Worm (Caenorhabditis elegans) whole organism, young adult: Measurements from ENCODE around the gene F21C10.7.
A peak's percentile ranks its signal among the peaks of the same experiment; 100 is the strongest.

Source experiments
- B0336.3 ChIP-seq: fragments of 200-800 bp; sonication (Bioruptor generic); IDR thresholded peaks from 2 replicates; pipeline ENCODE4 v1.3.6; 2022; ENCODE audit warnings: missing genetic modification characterization, missing compliant biosample characterization
- C06A6.2 ChIP-seq: fragments of 200-800 bp; sonication (Bioruptor generic); conservative IDR thresholded peaks from 2 replicates; pipeline ENCODE4 v1.3.6; 2022; ENCODE audit warnings: missing genetic modification characterization, missing compliant biosample characterization
- F10E7.11 ChIP-seq: sonication (generic microtip); optimal IDR thresholded peaks from 2 replicates; lab custom pipeline; 2017; ENCODE audit warnings: mild to moderate bottlenecking, missing genetic modification characterization, moderate library complexity, missing compliant biosample characterization
- F22D6.2 ChIP-seq: sonication (generic microtip); optimal IDR thresholded peaks from 2 replicates; lab custom pipeline; 2016; ENCODE audit warnings: mild to moderate bottlenecking, missing genetic modification characterization, missing compliant biosample characterization
- F39B2.1 ChIP-seq: fragments of 200-800 bp; sonication (Bioruptor generic); IDR thresholded peaks from 2 replicates; pipeline ENCODE4 v1.3.6; 2022; ENCODE audit warnings: missing genetic modification reagents, missing genetic modification characterization, missing compliant biosample characterization
- F49E8.2 ChIP-seq: sonication (generic microtip); optimal IDR thresholded peaks from 3 replicates; lab custom pipeline; 2017; ENCODE audit warnings: missing genetic modification characterization, mild to moderate bottlenecking, missing compliant biosample characterization, antibody characterized with exemption, moderate library complexity; ENCODE audit not compliant: insufficient read depth
- F55B11.4 ChIP-seq: sonication (generic microtip); optimal IDR thresholded peaks from 2 replicates; lab custom pipeline; 2016; ENCODE audit warnings: missing compliant biosample characterization, missing genetic modification characterization, borderline replicate concordance; ENCODE audit not compliant: insufficient read depth
- T07F8.4 ChIP-seq: sonication (generic microtip); optimal IDR thresholded peaks from 2 replicates; lab custom pipeline; 2016; ENCODE audit warnings: mild to moderate bottlenecking, missing genetic modification characterization, moderate library complexity, missing compliant biosample characterization
- T26A5.8 ChIP-seq: sonication (generic microtip); optimal IDR thresholded peaks from 2 replicates; lab custom pipeline; 2016; ENCODE audit warnings: missing genetic modification characterization, missing compliant biosample characterization
- Y53F4B.3 ChIP-seq: fragments of 200-800 bp; sonication (Bioruptor generic); IDR thresholded peaks from 2 replicates; pipeline ENCODE4 v1.3.6; 2022; ENCODE audit warnings: missing genetic modification reagents, missing genetic modification characterization, missing compliant biosample characterization
- ZK185.1 ChIP-seq: sonication (generic microtip); optimal IDR thresholded peaks from 2 replicates; lab custom pipeline; 2016; ENCODE audit warnings: mild to moderate bottlenecking, missing genetic modification characterization, missing compliant biosample characterization; ENCODE audit not compliant: poor library complexity, severe bottlenecking
- atf-7 ChIP-seq: sonication (generic microtip); optimal IDR thresholded peaks from 2 replicates; lab custom pipeline; 2017; ENCODE audit warnings: mild to moderate bottlenecking, missing genetic modification characterization, missing compliant biosample characterization
- athp-1 ChIP-seq: sonication (generic microtip); optimal IDR thresholded peaks from 2 replicates; lab custom pipeline; 2017; ENCODE audit warnings: mild to moderate bottlenecking, missing genetic modification characterization, missing compliant biosample characterization
- attf-5 ChIP-seq: fragments of 200-800 bp; sonication (Bioruptor generic); optimal IDR thresholded peaks from 2 replicates; lab custom pipeline; 2018; ENCODE audit warnings: mild to moderate bottlenecking, missing genetic modification characterization, missing compliant biosample characterization
- bed-1 ChIP-seq: fragments of 200-800 bp; sonication (Bioruptor generic); IDR thresholded peaks from 2 replicates; pipeline ENCODE4 v1.3.6; 2022; ENCODE audit warnings: missing genetic modification reagents, missing genetic modification characterization, missing compliant biosample characterization
- bed-2 ChIP-seq: fragments of 200-800 bp; sonication (Bioruptor generic); IDR thresholded peaks from 2 replicates; pipeline ENCODE4 v1.3.6; 2022; ENCODE audit warnings: missing genetic modification reagents, missing genetic modification characterization, missing compliant biosample characterization
- cebp-1 ChIP-seq, 2 experiments: fragments of 200-800 bp in 1 of 2; sonication (Bioruptor generic) in 1 of 2; sonication (generic microtip) in 1 of 2; IDR thresholded peaks in 1 of 2; optimal IDR thresholded peaks in 1 of 2; 2 replicates each; pipeline versions ENCODE4 v1.3.6 to Lab custom; 2017 to 2022; ENCODE audit warnings: missing compliant biosample characterization in 2 of 2, missing genetic modification characterization in 2 of 2, mild to moderate bottlenecking in 1 of 2, missing genetic modification reagents in 1 of 2, moderate library complexity in 1 of 2
- cebp-2 ChIP-seq: fragments of 200-800 bp; sonication (Bioruptor generic); IDR thresholded peaks from 2 replicates; pipeline ENCODE4 v1.3.6; 2022; ENCODE audit warnings: missing genetic modification characterization, missing compliant biosample characterization
- ceh-27 ChIP-seq: fragments of 200-800 bp; sonication (Bioruptor generic); optimal IDR thresholded peaks from 2 replicates; lab custom pipeline; 2018; ENCODE audit warnings: mild to moderate bottlenecking, missing genetic modification characterization, moderate library complexity, missing compliant biosample characterization
- ceh-40 ChIP-seq: fragments of 200-800 bp; sonication (Bioruptor generic); IDR thresholded peaks from 2 replicates; pipeline ENCODE4 v1.3.6; 2022; ENCODE audit warnings: missing genetic modification characterization, missing compliant biosample characterization
- ceh-79 ChIP-seq: sonication (generic microtip); optimal IDR thresholded peaks from 2 replicates; lab custom pipeline; 2017; ENCODE audit warnings: mild to moderate bottlenecking, missing genetic modification characterization, missing compliant biosample characterization
- chd-7 ChIP-seq: sonication (generic microtip); optimal IDR thresholded peaks from 2 replicates; lab custom pipeline; 2016; ENCODE audit warnings: mild to moderate bottlenecking, missing genetic modification characterization, moderate library complexity, missing compliant biosample characterization
- dox-1 ChIP-seq: fragments of 200-800 bp; sonication (Bioruptor generic); IDR thresholded peaks from 2 replicates; pipeline ENCODE4 v1.3.6; 2022; ENCODE audit warnings: missing genetic modification reagents, missing genetic modification characterization, missing compliant biosample characterization
- dpff-1 ChIP-seq: sonication (generic microtip); optimal IDR thresholded peaks from 2 replicates; lab custom pipeline; 2017; ENCODE audit warnings: mild to moderate bottlenecking, missing genetic modification characterization, missing compliant biosample characterization
- egl-44 ChIP-seq: fragments of 200-800 bp; sonication (Bioruptor generic); IDR thresholded peaks from 2 replicates; pipeline ENCODE4 v1.3.6; 2022; ENCODE audit warnings: missing genetic modification reagents, missing genetic modification characterization, missing compliant biosample characterization
- let-526 ChIP-seq: fragments of 200-800 bp; sonication (Bioruptor generic); IDR thresholded peaks from 2 replicates; pipeline ENCODE4 v1.3.6; 2022; ENCODE audit warnings: missing genetic modification reagents, missing genetic modification characterization, missing compliant biosample characterization
- lsl-1 ChIP-seq: fragments of 200-800 bp; sonication (Bioruptor generic); optimal IDR thresholded peaks from 2 replicates; lab custom pipeline; 2018; ENCODE audit warnings: mild to moderate bottlenecking, missing genetic modification characterization, moderate library complexity, missing compliant biosample characterization
- nfya-1 ChIP-seq: sonication (generic microtip); optimal IDR thresholded peaks from 2 replicates; lab custom pipeline; 2017; ENCODE audit warnings: antibody characterized with exemption, missing compliant biosample characterization, missing genetic modification characterization, borderline replicate concordance; ENCODE audit not compliant: insufficient read depth
- nhr-120 ChIP-seq: fragments of 200-800 bp; sonication (Bioruptor generic); IDR thresholded peaks from 2 replicates; pipeline ENCODE4 v1.3.6; 2022; ENCODE audit warnings: missing genetic modification characterization, missing compliant biosample characterization
- nhr-27 ChIP-seq: fragments of 200-800 bp; sonication (Bioruptor generic); optimal IDR thresholded peaks from 2 replicates; lab custom pipeline; 2018; ENCODE audit warnings: mild to moderate bottlenecking, missing genetic modification characterization, moderate library complexity, missing compliant biosample characterization
- nhr-80 ChIP-seq: sonication (generic microtip); optimal IDR thresholded peaks from 2 replicates; lab custom pipeline; 2016; ENCODE audit warnings: missing genetic modification characterization, missing compliant biosample characterization
- pbrm-1 ChIP-seq: fragments of 200-800 bp; sonication (Bioruptor generic); IDR thresholded peaks from 2 replicates; pipeline ENCODE4 v1.3.6; 2022; ENCODE audit warnings: missing genetic modification reagents, missing genetic modification characterization, missing compliant biosample characterization
- rec-8 ChIP-seq, 2 experiments: sonication (generic microtip); optimal IDR thresholded peaks; 2 replicates each; lab custom pipeline; 2016; ENCODE audit warnings: mild to moderate bottlenecking in 2 of 2, missing genetic modification characterization in 2 of 2, missing genetic modification reagents in 2 of 2, missing genotype in 2 of 2, missing biosample characterization in 1 of 2, missing compliant biosample characterization in 1 of 2, moderate library complexity in 1 of 2
- repo-1 ChIP-seq: sonication (generic microtip); optimal IDR thresholded peaks from 2 replicates; lab custom pipeline; 2017; ENCODE audit warnings: mild to moderate bottlenecking, missing genetic modification characterization, missing compliant biosample characterization
- sdz-38 ChIP-seq: sonication (generic microtip); optimal IDR thresholded peaks from 2 replicates; lab custom pipeline; 2016; ENCODE audit warnings: missing genotype, missing genetic modification characterization, missing compliant biosample characterization
- snpc-1.1 ChIP-seq: sonication (generic microtip); optimal IDR thresholded peaks from 2 replicates; lab custom pipeline; 2017; ENCODE audit warnings: missing genetic modification characterization, mild to moderate bottlenecking, missing compliant biosample characterization, antibody characterized with exemption, moderate library complexity, missing genotype, missing genetic modification reagents; ENCODE audit not compliant: insufficient read depth
- snpc-3.4 ChIP-seq: sonication (generic microtip); optimal IDR thresholded peaks from 2 replicates; lab custom pipeline; 2017; ENCODE audit warnings: missing genetic modification characterization, mild to moderate bottlenecking, missing compliant biosample characterization, antibody characterized with exemption, moderate library complexity, missing genotype, missing genetic modification reagents
- snpc-4 ChIP-seq, 5 experiments: fragments of 150-350 bp in 1 of 5; sonication (generic microtip) in 4 of 5; optimal IDR thresholded peaks; 2 replicates each; lab custom pipeline; 2014 to 2018; ENCODE audit warnings: missing genetic modification characterization in 5 of 5, missing biosample characterization in 3 of 5, antibody characterized with exemption in 2 of 5, mild to moderate bottlenecking in 2 of 5, missing compliant biosample characterization in 2 of 5, missing genotype in 2 of 5, moderate library complexity in 2 of 5, missing genetic modification reagents in 1 of 5
- sptf-2 ChIP-seq: fragments of 200-800 bp; sonication (Bioruptor generic); optimal IDR thresholded peaks from 2 replicates; lab custom pipeline; 2018; ENCODE audit warnings: mild to moderate bottlenecking, missing genetic modification characterization, missing compliant biosample characterization
- unc-130 ChIP-seq: sonication (generic microtip); optimal IDR thresholded peaks from 2 replicates; lab custom pipeline; 2016; ENCODE audit warnings: missing genetic modification reagents, missing genetic modification characterization, missing compliant biosample characterization
- unc-62 ChIP-seq: fragments of 150-350 bp; optimal IDR thresholded peaks from 2 replicates; lab custom pipeline; 2014; ENCODE audit warnings: missing biosample characterization, missing genetic modification reagents, missing genetic modification characterization
- xnd-1 ChIP-seq: sonication (generic microtip); optimal IDR thresholded peaks from 2 replicates; lab custom pipeline; 2016; ENCODE audit warnings: missing genotype, missing genetic modification reagents, missing genetic modification characterization, missing compliant biosample characterization
- ztf-3 ChIP-seq: fragments of 200-800 bp; sonication (Bioruptor generic); optimal IDR thresholded peaks from 2 replicates; lab custom pipeline; 2018; ENCODE audit warnings: mild to moderate bottlenecking, missing genetic modification characterization, missing compliant biosample characterization
- ztf-6 ChIP-seq: fragments of 200-800 bp; sonication (Bioruptor generic); IDR thresholded peaks from 2 replicates; pipeline ENCODE4 v1.3.6; 2022; ENCODE audit warnings: missing genetic modification reagents, missing genetic modification characterization, missing compliant biosample characterization

Gene F21C10.7

DNA sequence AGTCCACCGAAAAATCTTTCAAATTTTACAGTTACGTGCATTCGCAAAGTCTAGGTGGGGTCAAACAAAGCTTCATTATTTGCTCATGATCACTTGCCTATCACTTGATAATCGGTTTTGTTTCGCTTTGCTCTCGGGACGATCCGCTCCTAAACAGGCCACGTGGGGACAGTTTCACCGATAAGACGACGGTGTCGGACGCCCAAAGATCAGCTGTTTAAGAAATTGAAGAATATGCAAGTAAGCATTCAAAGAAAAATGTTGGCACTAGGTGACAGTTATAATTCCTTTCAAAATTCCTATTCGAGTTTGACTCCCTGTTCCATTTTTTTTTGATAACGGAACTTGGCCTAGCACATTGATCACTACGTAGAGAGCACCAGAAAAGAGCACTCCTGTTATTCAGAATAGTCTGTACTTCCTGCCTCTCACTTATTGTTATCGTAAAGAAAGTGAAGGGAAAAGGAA, 32.6 kb upstream of the F21C10.7 start (continued):
- TF ChIP-seq dpff-1 (tag; lab: Kevin White, UChicago) (no peak), egl-44 (GFP tag; lab: Robert Waterston, UW) (peak; percentile 79), ztf-3 (GFP tag; lab: Kevin White, UChicago) (no peak), let-526 (peak; percentile 4; the same call in 1 of the 2 replicates), pbrm-1 (GFP tag; lab: Robert Waterston, UW) (peak; percentile 37; the same call in 1 of the 2 replicates), unc-130 (GFP tag; lab: Kevin White, UChicago) (no peak), xnd-1 (tag; lab: Kevin White, UChicago) (no peak), ceh-40 (GFP tag; lab: Robert Waterston, UW) (no peak), C06A6.2 (no peak), atf-7 (tag; lab: Kevin White, UChicago) (peak; percentile 88), cebp-1 (GFP tag; IDR thresholded peaks at IDR 0.05; lab: Robert Waterston, UW) (peak; percentile 22; the same call in 1 of the 2 replicates), cebp-1 (tag; optimal IDR thresholded peaks at IDR 0.05; lab: Kevin White, UChicago) (peak; percentile 68), ZK185.1 (peak; percentile 19), attf-5 (GFP tag; lab: Kevin White, UChicago) (peak; percentile 4)

DNA sequence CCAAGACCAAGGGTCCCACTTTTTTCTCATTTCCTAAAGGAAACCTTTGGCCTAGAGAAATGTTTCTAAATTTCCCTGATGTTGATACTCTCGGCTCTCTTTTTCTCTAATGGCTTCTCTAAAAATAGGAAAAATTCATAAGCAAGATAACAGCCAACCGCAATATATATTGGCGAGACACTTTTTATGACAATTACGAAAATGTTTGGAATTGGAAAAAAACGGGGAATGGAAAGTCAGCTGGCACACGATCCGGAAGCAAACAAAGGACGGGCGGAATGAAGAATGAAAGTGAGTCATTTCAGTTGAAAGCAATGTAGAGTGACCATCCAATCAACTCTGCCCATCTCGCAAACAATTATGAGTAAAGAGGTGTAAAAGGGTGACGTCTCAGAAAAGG, 31.2 kb upstream of the F21C10.7 start:
- TF ChIP-seq sdz-38 (tag; lab: Kevin White, UChicago) (no peak), sptf-2 (GFP tag; lab: Kevin White, UChicago) (no peak), cebp-2 (no peak), ztf-6 (no peak), unc-62 (no peak), cebp-1 (GFP tag; IDR thresholded peaks at IDR 0.05; lab: Robert Waterston, UW) (no peak), cebp-1 (tag; optimal IDR thresholded peaks at IDR 0.05; lab: Kevin White, UChicago) (peak; percentile 13), F49E8.2 (tag; lab: Kevin White, UChicago) (no peak), snpc-3.4 (no peak), F22D6.2 (tag; lab: Kevin White, UChicago) (no peak), lsl-1 (GFP tag; lab: Kevin White, UChicago) (no peak), snpc-1.1 (no peak), F55B11.4 (tag; lab: Kevin White, UChicago) (no peak), bed-2 (GFP tag; lab: Robert Waterston, UW) (no peak), ZK185.1 (peak; percentile 17), nhr-27 (tag; lab: Kevin White, UChicago) (no peak), T07F8.4 (no peak), nhr-80 (tag; lab: Kevin White, UChicago) (peak; percentile 62), chd-7 (no peak), F39B2.1 (GFP tag; lab: Robert Waterston, UW) (no peak), repo-1 (tag; lab: Kevin White, UChicago) (no peak), nhr-120 (GFP tag; lab: Robert Waterston, UW) (no peak), F10E7.11 (tag; lab: Kevin White, UChicago) (no peak), T26A5.8 (tag; lab: Kevin White, UChicago) (no peak), nfya-1 (tag; lab: Kevin White, UChicago) (no peak)
- TF ChIP-seq, all 124 proteins: peak for 3

DNA sequence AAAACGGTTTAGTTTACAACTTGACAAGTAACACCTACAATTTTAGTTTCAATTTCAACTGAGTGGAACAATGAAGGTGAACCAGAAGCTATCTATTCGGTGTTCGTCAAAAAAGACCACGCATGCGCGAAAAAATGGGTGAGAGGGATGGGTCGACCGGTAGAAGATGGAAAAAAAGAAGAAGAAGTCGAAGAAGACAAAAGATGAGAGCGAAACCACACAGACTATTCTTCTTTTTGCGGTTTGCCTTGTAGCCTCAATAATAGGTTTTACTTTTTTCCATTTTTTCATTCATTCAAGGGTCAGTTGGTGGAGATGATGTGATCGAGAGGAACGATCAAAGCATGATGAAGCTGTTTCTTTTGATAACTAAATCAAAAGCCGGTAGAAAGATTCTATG, 30.2 kb upstream of the F21C10.7 start:
- no peak for TF ChIP-seq ceh-79 (tag; lab: Kevin White, UChicago)
- TF ChIP-seq snpc-3.4 = no peak
- TF ChIP-seq snpc-4 (GFP tag; optimal IDR thresholded peaks at IDR 0.05; lab: Kevin White, UChicago) = no peak
- TF ChIP-seq snpc-4 (tag; optimal IDR thresholded peaks at IDR 0.05; lab: Kevin White, UChicago) = no peak
- no peak for TF ChIP-seq dpff-1 (tag; lab: Kevin White, UChicago)
- no peak for TF ChIP-seq rec-8 (tag; optimal IDR thresholded peaks at IDR 0.05; lab: Kevin White, UChicago)
- TF ChIP-seq athp-1 (tag; lab: Kevin White, UChicago) = no peak
- no peak for TF ChIP-seq F55B11.4 (tag; lab: Kevin White, UChicago)
- no peak for TF ChIP-seq bed-1 (GFP tag; lab: Robert Waterston, UW)
- no peak for TF ChIP-seq unc-130 (GFP tag; lab: Kevin White, UChicago)
- TF ChIP-seq ceh-27 = no peak
- TF ChIP-seq B0336.3 (GFP tag; lab: Robert Waterston, UW) = no peak
- no peak for TF ChIP-seq Y53F4B.3 (GFP tag; lab: Robert Waterston, UW)
- TF ChIP-seq ceh-40 (GFP tag; lab: Robert Waterston, UW) = no peak
- no peak for TF ChIP-seq dox-1
- no peak for TF ChIP-seq T26A5.8 (tag; lab: Kevin White, UChicago)
- no peak for TF ChIP-seq F10E7.11 (tag; lab: Kevin White, UChicago)
